Fruit fly (Drosophila melanogaster) whole organism, embryonic: ENCODE results near the gene witty.

Experiments
- Awh ChIP-seq: fragments of 200-800 bp; sonication (Bioruptor generic); IDR thresholded peaks from 2 replicates; pipeline ENCODE4, ENCODE4 v1.3.6; 2022; ENCODE audit warnings: missing biosample characterization, missing genetic modification characterization
- B-H2 ChIP-seq: fragments of 200-800 bp; sonication (Bioruptor generic); optimal IDR thresholded peaks from 2 replicates; lab custom pipeline; 2018; ENCODE audit warnings: missing biosample characterization, mild to moderate bottlenecking, missing genetic modification characterization
- BtbVII ChIP-seq: fragments of 200-800 bp; sonication (Bioruptor generic); optimal IDR thresholded peaks from 3 replicates; lab custom pipeline; 2017; ENCODE audit warnings: missing biosample characterization, mild to moderate bottlenecking, missing genetic modification characterization
- CG10366 ChIP-seq: fragments of 200-800 bp; sonication (Bioruptor generic); IDR thresholded peaks from 2 replicates; pipeline ENCODE4 v1.3.6; 2022; ENCODE audit warnings: missing biosample characterization, missing genetic modification characterization
- CG10565 ChIP-seq: fragments of 200-800 bp; sonication (Bioruptor generic); optimal IDR thresholded peaks from 3 replicates; lab custom pipeline; 2016; ENCODE audit warnings: missing biosample characterization, mild to moderate bottlenecking, missing genetic modification characterization
- CG11696 ChIP-seq: fragments of 200-800 bp; sonication (Bioruptor generic); IDR thresholded peaks from 2 replicates; pipeline ENCODE4 v1.3.6; 2022; ENCODE audit warnings: missing biosample characterization, missing genetic modification characterization
- CG1233 ChIP-seq: fragments of 200-800 bp; sonication (Bioruptor generic); optimal IDR thresholded peaks from 4 replicates; lab custom pipeline; 2018; ENCODE audit warnings: missing biosample characterization, mild to moderate bottlenecking, missing genetic modification characterization
- CG18599 ChIP-seq: fragments of 200-800 bp; sonication (Bioruptor generic); optimal IDR thresholded peaks from 3 replicates; lab custom pipeline; 2017; ENCODE audit warnings: missing biosample characterization, missing genetic modification characterization, mild to moderate bottlenecking, moderate library complexity, missing genetic modification reagents
- CG2678 ChIP-seq: fragments of 200-800 bp; sonication (Bioruptor generic); optimal IDR thresholded peaks from 3 replicates; lab custom pipeline; 2019; ENCODE audit warnings: missing biosample characterization, mild to moderate bottlenecking, missing genetic modification characterization, moderate library complexity
- CG3726 ChIP-seq: fragments of 200-800 bp; sonication (Bioruptor generic); IDR thresholded peaks from 3 replicates; pipeline ENCODE4, ENCODE4 v1.3.6; 2022; ENCODE audit warnings: missing biosample characterization, missing genetic modification characterization
- CG3995 ChIP-seq: fragments of 200-800 bp; sonication (Bioruptor generic); optimal IDR thresholded peaks from 3 replicates; lab custom pipeline; 2016; ENCODE audit warnings: missing biosample characterization, missing genetic modification characterization
- CG4328 ChIP-seq: fragments of 200-800 bp; sonication (Bioruptor generic); optimal IDR thresholded peaks from 3 replicates; lab custom pipeline; 2017; ENCODE audit warnings: missing biosample characterization, missing genetic modification reagents, missing genetic modification characterization
- CG7372 ChIP-seq: fragments of 200-800 bp; sonication (Bioruptor generic); IDR thresholded peaks from 2 replicates; pipeline ENCODE4 v1.3.6; 2022; ENCODE audit warnings: missing biosample characterization, missing genetic modification characterization
- CHES-1-like ChIP-seq: fragments of 200-800 bp; sonication (Bioruptor generic); optimal IDR thresholded peaks from 2 replicates; lab custom pipeline; 2016; ENCODE audit warnings: missing biosample characterization, missing genetic modification characterization
- CTCF ChIP-seq: fragments of 200-800 bp; sonication (Bioruptor generic); optimal IDR thresholded peaks from 2 replicates; lab custom pipeline; 2017; ENCODE audit warnings: missing biosample characterization, mild to moderate bottlenecking, missing genetic modification characterization, moderate library complexity
- CkIIα-i1 ChIP-seq: fragments of 200-800 bp; sonication (Bioruptor generic); IDR thresholded peaks from 2 replicates; pipeline ENCODE4 v1.3.6; 2022; ENCODE audit warnings: missing biosample characterization, missing genetic modification characterization
- Dfd ChIP-seq, 2 experiments: fragments of >200 bp; optimal IDR thresholded peaks; 2 replicates each; lab custom pipeline; 2017; ENCODE audit warnings: missing biosample characterization in 2 of 2, missing genetic modification characterization in 2 of 2
- Elba2 ChIP-seq: fragments of 200-800 bp; sonication (Bioruptor generic); optimal IDR thresholded peaks from 3 replicates; lab custom pipeline; 2016; ENCODE audit warnings: missing biosample characterization, missing genetic modification characterization
- Ets65A ChIP-seq: fragments of 200-800 bp; sonication (Bioruptor generic); peaks from one replicate; lab custom pipeline; 2016; ENCODE audit warnings: missing biosample characterization, missing genetic modification characterization
- Fer2 ChIP-seq: fragments of 200-800 bp; sonication (Bioruptor generic); optimal IDR thresholded peaks from 2 replicates; lab custom pipeline; 2018; ENCODE audit warnings: missing biosample characterization, mild to moderate bottlenecking, missing genetic modification characterization, moderate library complexity
- Gsc ChIP-seq: fragments of 200-800 bp; sonication (Bioruptor generic); IDR thresholded peaks from 2 replicates; pipeline ENCODE4 v1.3.6; 2022; ENCODE audit warnings: missing biosample characterization, missing genetic modification characterization
- H15 ChIP-seq: fragments of 200-800 bp; sonication (Bioruptor generic); IDR thresholded peaks from 3 replicates; pipeline ENCODE4 v1.3.6; 2022; ENCODE audit warnings: missing biosample characterization, missing genetic modification characterization
- Hmx ChIP-seq: fragments of 200-800 bp; sonication (Bioruptor generic); optimal IDR thresholded peaks from 2 replicates; lab custom pipeline; 2016; ENCODE audit warnings: missing biosample characterization, missing genetic modification characterization
- Max ChIP-seq: fragments of 200-800 bp; sonication (Bioruptor generic); optimal IDR thresholded peaks from 2 replicates; lab custom pipeline; 2016; ENCODE audit warnings: missing biosample characterization, mild to moderate bottlenecking, missing genetic modification characterization
- NFAT ChIP-seq: fragments of 200-800 bp; sonication (Bioruptor generic); IDR thresholded peaks from 2 replicates; pipeline ENCODE4 v1.3.6; 2022; ENCODE audit warnings: missing biosample characterization, missing genetic modification characterization
- Neu2 ChIP-seq: fragments of 200-800 bp; sonication (Bioruptor generic); optimal IDR thresholded peaks from 3 replicates; lab custom pipeline; 2016; ENCODE audit warnings: missing biosample characterization, missing genetic modification characterization, borderline replicate concordance
- Sin3A ChIP-seq: fragments of >200 bp; optimal IDR thresholded peaks from 2 replicates; lab custom pipeline; 2018
- Six4 ChIP-seq: fragments of 200-800 bp; sonication (Bioruptor generic); optimal IDR thresholded peaks from 2 replicates; lab custom pipeline; 2016; ENCODE audit warnings: missing biosample characterization, missing genetic modification characterization
- Sox100B ChIP-seq: fragments of 200-800 bp; sonication (Bioruptor generic); optimal IDR thresholded peaks from 3 replicates; lab custom pipeline; 2018; ENCODE audit warnings: missing biosample characterization, mild to moderate bottlenecking, missing genetic modification characterization
- Sry-β ChIP-seq: fragments of 200-800 bp; sonication (Bioruptor generic); optimal IDR thresholded peaks from 2 replicates; lab custom pipeline; 2018; ENCODE audit warnings: missing biosample characterization, mild to moderate bottlenecking, missing genetic modification characterization, moderate library complexity
- Usf ChIP-seq: fragments of 200-800 bp; sonication (Bioruptor generic); optimal IDR thresholded peaks from 2 replicates; lab custom pipeline; 2017; ENCODE audit warnings: missing genotype, missing biosample characterization, missing genetic modification characterization
- ato ChIP-seq: fragments of 200-800 bp; sonication (Bioruptor generic); IDR thresholded peaks from 2 replicates; pipeline ENCODE4 v1.3.6; 2022; ENCODE audit warnings: missing biosample characterization, missing genetic modification characterization; ENCODE audit not compliant: partially characterized antibody
- bcd ChIP-seq: fragments of 200-800 bp; sonication (Bioruptor generic); optimal IDR thresholded peaks from 2 replicates; lab custom pipeline; 2017; ENCODE audit warnings: missing biosample characterization, mild to moderate bottlenecking, missing genetic modification characterization
- br ChIP-seq: fragments of >200 bp; optimal IDR thresholded peaks from 2 replicates; lab custom pipeline; 2017
- dm ChIP-seq: fragments of 200-800 bp; sonication (Bioruptor generic); optimal IDR thresholded peaks from 3 replicates; lab custom pipeline; 2016; ENCODE audit warnings: missing biosample characterization, missing genetic modification characterization
- ewg ChIP-seq: fragments of 200-800 bp; sonication (Bioruptor generic); optimal IDR thresholded peaks from 3 replicates; lab custom pipeline; 2017; ENCODE audit warnings: mild to moderate bottlenecking, missing biosample characterization, missing genetic modification reagents, missing genetic modification characterization
- fd96Cb ChIP-seq: fragments of 200-800 bp; sonication (Bioruptor generic); optimal IDR thresholded peaks from 2 replicates; lab custom pipeline; 2018; ENCODE audit warnings: missing biosample characterization, mild to moderate bottlenecking, missing genetic modification characterization, moderate library complexity
- fru ChIP-seq: fragments of >200 bp; optimal IDR thresholded peaks from 2 replicates; lab custom pipeline; 2017
- gcm2 ChIP-seq: fragments of 200-800 bp; sonication (Bioruptor generic); optimal IDR thresholded peaks from 2 replicates; lab custom pipeline; 2016; ENCODE audit warnings: missing biosample characterization, missing genetic modification characterization
- gem ChIP-seq: fragments of 200-800 bp; sonication (Bioruptor generic); optimal IDR thresholded peaks from 2 replicates; lab custom pipeline; 2019; ENCODE audit warnings: missing biosample characterization, mild to moderate bottlenecking, missing genetic modification characterization, moderate library complexity
- hb ChIP-seq: fragments of 200-800 bp; sonication (Bioruptor generic); IDR thresholded peaks from 3 replicates; pipeline ENCODE4 v1.3.6; 2022; ENCODE audit warnings: missing biosample characterization, missing genetic modification characterization; ENCODE audit not compliant: partially characterized antibody
- ind ChIP-seq: fragments of 200-800 bp; sonication (Bioruptor generic); optimal IDR thresholded peaks from 3 replicates; lab custom pipeline; 2016; ENCODE audit warnings: missing biosample characterization, missing genetic modification characterization
- lab ChIP-seq: fragments of 200-800 bp; sonication (Bioruptor generic); optimal IDR thresholded peaks from 3 replicates; lab custom pipeline; 2017; ENCODE audit warnings: missing biosample characterization, missing genetic modification characterization, mild to moderate bottlenecking, moderate library complexity, missing genetic modification reagents
- lilli ChIP-seq: fragments of 200-800 bp; sonication (Bioruptor generic); optimal IDR thresholded peaks from 3 replicates; lab custom pipeline; 2016; ENCODE audit warnings: missing biosample characterization, missing genetic modification characterization
- nerfin-1 ChIP-seq: fragments of 200-800 bp; sonication (Bioruptor generic); optimal IDR thresholded peaks from 3 replicates; lab custom pipeline; 2019; ENCODE audit warnings: missing biosample characterization, mild to moderate bottlenecking, missing genetic modification characterization, moderate library complexity
- nom ChIP-seq: fragments of 200-800 bp; sonication (Bioruptor generic); optimal IDR thresholded peaks from 2 replicates; lab custom pipeline; 2017; ENCODE audit warnings: missing biosample characterization, missing genetic modification characterization, mild to moderate bottlenecking, moderate library complexity, missing genetic modification reagents
- pho ChIP-seq: fragments of 200-800 bp; sonication (Bioruptor generic); optimal IDR thresholded peaks from 2 replicates; lab custom pipeline; 2016; ENCODE audit warnings: missing biosample characterization, missing genetic modification characterization
- phol ChIP-seq: fragments of 200-800 bp; sonication (Bioruptor generic); optimal IDR thresholded peaks from 3 replicates; lab custom pipeline; 2018; ENCODE audit warnings: missing biosample characterization, mild to moderate bottlenecking, missing genetic modification characterization, moderate library complexity
- run ChIP-seq: fragments of 200-800 bp; sonication (Bioruptor generic); optimal IDR thresholded peaks from 3 replicates; lab custom pipeline; 2018; ENCODE audit warnings: missing biosample characterization, mild to moderate bottlenecking, missing genetic modification characterization
- sqz ChIP-seq: fragments of 200-800 bp; sonication (Bioruptor generic); optimal IDR thresholded peaks from 3 replicates; lab custom pipeline; 2018; ENCODE audit warnings: missing biosample characterization, mild to moderate bottlenecking, missing genetic modification characterization
- trem ChIP-seq: fragments of 200-800 bp; optimal IDR thresholded peaks from 3 replicates; lab custom pipeline; 2019; ENCODE audit warnings: missing biosample characterization, mild to moderate bottlenecking, missing genetic modification characterization, moderate library complexity
- unpg ChIP-seq: fragments of 200-800 bp; sonication (Bioruptor generic); optimal IDR thresholded peaks from 3 replicates; lab custom pipeline; 2018; ENCODE audit warnings: missing biosample characterization, mild to moderate bottlenecking, missing genetic modification characterization, moderate library complexity
- zfh2 ChIP-seq: fragments of 200-800 bp; sonication (Bioruptor generic); optimal IDR thresholded peaks from 2 replicates; lab custom pipeline; 2016; ENCODE audit warnings: missing biosample characterization, missing genetic modification characterization

Gene witty

dm6 chr2L:8371354-8371937 lies 33.4 kb downstream of the witty start (continued):
- TF ChIP-seq CG2678 (tag; lab: Kevin White, UChicago): peak; percentile 65
- TF ChIP-seq gem (tag; lab: Kevin White, UChicago): peak; percentile 42
- TF ChIP-seq gcm2 (GFP tag; lab: Kevin White, UChicago): no peak
- no peak for TF ChIP-seq pho (GFP tag; lab: Kevin White, UChicago)
- no peak for TF ChIP-seq CkIIα-i1 (GFP tag; lab: Robert Waterston, UW)
- TF ChIP-seq BtbVII (GFP tag; lab: Kevin White, UChicago): peak; percentile 24
- TF ChIP-seq hb: no peak
- TF ChIP-seq CG3995 (GFP tag; lab: Kevin White, UChicago): no peak
- TF ChIP-seq B-H2 (GFP tag; lab: Kevin White, UChicago): no peak
- no peak for TF ChIP-seq dm
- 0 out of 2 replicates have a peak, but pooled peaks have one; percentile 8 for TF ChIP-seq CG10366 (GFP tag; lab: Robert Waterston, UW)
- TF ChIP-seq Sin3A (lab: Kevin White, UChicago): no peak
- TF ChIP-seq Hmx (GFP tag; lab: Kevin White, UChicago): no peak
- no peak for TF ChIP-seq H15 (GFP tag; lab: Robert Waterston, UW)
- no peak for TF ChIP-seq trem (tag; lab: Kevin White, UChicago)
- no peak for TF ChIP-seq CG7372 (GFP tag; lab: Robert Waterston, UW)
- TF ChIP-seq Fer2 (tag; lab: Kevin White, UChicago): no peak
- TF ChIP-seq phol (tag; lab: Kevin White, UChicago): peak; percentile 23
- no peak for TF ChIP-seq run
- no peak for TF ChIP-seq Six4 (GFP tag; lab: Kevin White, UChicago)
- TF ChIP-seq fru (lab: Kevin White, UChicago): no peak
- peak; percentile 8 for TF ChIP-seq unpg
- no peak for TF ChIP-seq zfh2 (GFP tag; lab: Kevin White, UChicago)
- TF ChIP-seq Sry-β (GFP tag; lab: Kevin White, UChicago): no peak
- TF ChIP-seq Neu2 (GFP tag; lab: Kevin White, UChicago): no peak
- TF ChIP-seq Dfd (GFP tag; optimal IDR thresholded peaks at IDR 0.05; lab: Kevin White, UChicago): no peak
- no peak for TF ChIP-seq fd96Cb (tag; lab: Kevin White, UChicago)
- no peak for TF ChIP-seq lab (GFP tag; lab: Kevin White, UChicago)
- no peak for TF ChIP-seq CG3726 (GFP tag; lab: Robert Waterston, UW)
- TF ChIP-seq CG4328 (GFP tag; lab: Kevin White, UChicago): no peak
- TF ChIP-seq nom: no peak
- TF ChIP-seq CG11696 (GFP tag; lab: Robert Waterston, UW): no peak
- no peak for TF ChIP-seq Ets65A (GFP tag; lab: Kevin White, UChicago)
- no peak for TF ChIP-seq Awh (GFP tag; lab: Robert Waterston, UW)
- peak; percentile 19 for TF ChIP-seq Sox100B (GFP tag; lab: Kevin White, UChicago)
- TF ChIP-seq CTCF: no peak
- TF ChIP-seq ewg (GFP tag; lab: Kevin White, UChicago): no peak
- TF ChIP-seq NFAT (GFP tag; lab: Robert Waterston, UW): no peak
- TF ChIP-seq lilli (GFP tag; lab: Kevin White, UChicago): no peak
- no peak for TF ChIP-seq br (lab: Kevin White, UChicago)
- TF ChIP-seq CG18599: peak; percentile 6
- TF ChIP-seq Elba2 (GFP tag; lab: Kevin White, UChicago): no peak
- no peak for TF ChIP-seq Usf (GFP tag; lab: Kevin White, UChicago)
- TF ChIP-seq ato (GFP tag; lab: Robert Waterston, UW): no peak
- TF ChIP-seq Gsc (GFP tag; lab: Robert Waterston, UW): no peak
- TF ChIP-seq ind (GFP tag; lab: Kevin White, UChicago): no peak
- no peak for TF ChIP-seq sqz (GFP tag; lab: Kevin White, UChicago)
- no peak for TF ChIP-seq bcd
- TF ChIP-seq CG1233 (GFP tag; lab: Kevin White, UChicago): no peak
- peak; percentile 0 for TF ChIP-seq nerfin-1
- no peak for TF ChIP-seq CHES-1-like
- TF ChIP-seq Max: no peak
- TF ChIP-seq CG10565 (GFP tag; lab: Kevin White, UChicago): no peak
